Worm (Caenorhabditis elegans): ENCODE data around the gene fbxa-215.

- no peak for TF ChIP-seq ama-1 (optimal IDR thresholded peaks at IDR 0.05)
- TF ChIP-seq unc-130 (GFP tag; optimal IDR thresholded peaks at IDR 0.05): no peak
- TF ChIP-seq ztf-11 (tag; optimal IDR thresholded peaks at IDR 0.05): no peak
- TF ChIP-seq lsy-2 (tag; optimal IDR thresholded peaks at IDR 0.05): no peak
- no peak for TF ChIP-seq lin-29 (GFP tag; IDR thresholded peaks at IDR 0.05)
- TF ChIP-seq fos-1 (tag; optimal IDR thresholded peaks at IDR 0.05): no peak
- TF ChIP-seq nhr-48 (tag; optimal IDR thresholded peaks at IDR 0.05): no peak
- TF ChIP-seq snpc-4 (tag; optimal IDR thresholded peaks at IDR 0.05): no peak
- no peak for TF ChIP-seq mxl-3 (GFP tag; optimal IDR thresholded peaks at IDR 0.05)
- TF ChIP-seq dve-1 (tag; optimal IDR thresholded peaks at IDR 0.05; ENCODE audit: insufficient read depth): no peak
- no peak for TF ChIP-seq nhr-102 (tag; optimal IDR thresholded peaks at IDR 0.05)
- no peak for TF ChIP-seq lin-15B (tag; optimal IDR thresholded peaks at IDR 0.05)
- no peak for TF ChIP-seq nhr-237 (tag; optimal IDR thresholded peaks at IDR 0.05)
- no peak for TF ChIP-seq nhr-6 (tag; optimal IDR thresholded peaks at IDR 0.05)
Observed at ce11 chrIV:13684827-13685226, 18.1 kb upstream of the fbxa-215 start.
